Worm (Caenorhabditis elegans) whole organism, L3 larva: ENCODE measurements around the gene trpp-9.

ENCODE experiments used
- R02D3.7 ChIP-seq: fragments of 150-350 bp; optimal IDR thresholded peaks from 2 replicates; lab custom pipeline; 2014; ENCODE audit warnings: missing biosample characterization, missing genetic modification characterization
- ZK546.5 ChIP-seq: sonication (generic microtip); optimal IDR thresholded peaks from 2 replicates; lab custom pipeline; 2017; ENCODE audit warnings: missing biosample characterization, missing genetic modification characterization
- aly-2 ChIP-seq: fragments of 150-350 bp; optimal IDR thresholded peaks from 2 replicates; lab custom pipeline; 2014; ENCODE audit warnings: missing biosample characterization, missing genetic modification characterization
- ama-1 ChIP-seq: fragments of 150-350 bp; optimal IDR thresholded peaks from 2 replicates; lab custom pipeline; 2018
- ceh-16 ChIP-seq: sonication (generic microtip); optimal IDR thresholded peaks from 2 replicates; lab custom pipeline; 2017; ENCODE audit warnings: missing biosample characterization, missing genetic modification characterization
- ceh-28 ChIP-seq: fragments of 150-350 bp; optimal IDR thresholded peaks from 2 replicates; lab custom pipeline; 2014; ENCODE audit warnings: missing biosample characterization, missing genetic modification reagents, missing genetic modification characterization
- ceh-82 ChIP-seq: fragments of 150-350 bp; optimal IDR thresholded peaks from 2 replicates; lab custom pipeline; 2014; ENCODE audit warnings: missing biosample characterization, missing genetic modification characterization
- ceh-9 ChIP-seq: sonication (generic microtip); optimal IDR thresholded peaks from 2 replicates; lab custom pipeline; 2018; ENCODE audit warnings: missing biosample characterization, missing genetic modification characterization
- daf-12 ChIP-seq: fragments of 150-350 bp; optimal IDR thresholded peaks from 2 replicates; lab custom pipeline; 2014; ENCODE audit warnings: missing biosample characterization, missing genetic modification reagents, missing genetic modification characterization
- egl-27 ChIP-seq: sonication (generic microtip); optimal IDR thresholded peaks from 4 replicates; lab custom pipeline; 2017; ENCODE audit warnings: missing biosample characterization, missing genetic modification reagents, missing genetic modification characterization
- egl-5 ChIP-seq: fragments of 150-350 bp; optimal IDR thresholded peaks from 2 replicates; lab custom pipeline; 2017; ENCODE audit warnings: missing biosample characterization, missing genetic modification reagents, missing genetic modification characterization, inconsistent platforms
- elt-1 ChIP-seq: fragments of 150-350 bp; optimal IDR thresholded peaks from 2 replicates; lab custom pipeline; 2014; ENCODE audit warnings: missing biosample characterization, missing genetic modification characterization
- elt-2 ChIP-seq: sonication (generic microtip); optimal IDR thresholded peaks from 2 replicates; lab custom pipeline; 2016; ENCODE audit warnings: missing genetic modification reagents, mild to moderate bottlenecking, missing genetic modification characterization, missing compliant biosample characterization
- elt-3 ChIP-seq, 3 experiments: fragments of 150-350 bp in 1 of 3; sonication (generic microtip) in 2 of 3; optimal IDR thresholded peaks; 2 replicates in 2 of 3; 4 replicates in 1 of 3; lab custom pipeline; 2014 to 2017; ENCODE audit warnings: missing biosample characterization in 3 of 3, missing genetic modification characterization in 3 of 3
- eor-1 ChIP-seq, 2 experiments: fragments of 150-350 bp; optimal IDR thresholded peaks; 2 replicates each; lab custom pipeline; 2014 to 2018; ENCODE audit warnings: missing biosample characterization in 2 of 2, missing genetic modification characterization in 2 of 2
- fkh-10 ChIP-seq: sonication (generic microtip); optimal IDR thresholded peaks from 2 replicates; lab custom pipeline; 2017; ENCODE audit warnings: missing biosample characterization, missing genetic modification reagents, missing genetic modification characterization
- fkh-2 ChIP-seq: fragments of 150-350 bp; optimal IDR thresholded peaks from 2 replicates; lab custom pipeline; 2014; ENCODE audit warnings: missing biosample characterization, missing genetic modification reagents, missing genetic modification characterization
- fos-1 ChIP-seq: fragments of 150-350 bp; optimal IDR thresholded peaks from 2 replicates; lab custom pipeline; 2014; ENCODE audit warnings: missing biosample characterization, missing genetic modification characterization
- hmg-11 ChIP-seq: sonication (generic microtip); optimal IDR thresholded peaks from 2 replicates; lab custom pipeline; 2016; ENCODE audit warnings: missing genetic modification characterization, missing compliant biosample characterization
- jun-1 ChIP-seq: fragments of 150-350 bp; optimal IDR thresholded peaks from 2 replicates; lab custom pipeline; 2014; ENCODE audit warnings: missing biosample characterization, missing genetic modification reagents, missing genetic modification characterization
- lin-15B ChIP-seq: fragments of 150-350 bp; optimal IDR thresholded peaks from 2 replicates; lab custom pipeline; 2014; ENCODE audit warnings: missing biosample characterization, missing genetic modification characterization
- lin-39 ChIP-seq: fragments of 150-350 bp; optimal IDR thresholded peaks from 2 replicates; lab custom pipeline; 2018; ENCODE audit warnings: missing biosample characterization, missing genetic modification reagents, missing genetic modification characterization
- lsy-12 ChIP-seq: sonication (generic microtip); optimal IDR thresholded peaks from 2 replicates; lab custom pipeline; 2016; ENCODE audit warnings: mild to moderate bottlenecking, missing genetic modification characterization, missing compliant biosample characterization
- mdl-1 ChIP-seq: fragments of 150-350 bp; optimal IDR thresholded peaks from 2 replicates; lab custom pipeline; 2014; ENCODE audit warnings: missing biosample characterization, missing genetic modification characterization
- mml-1 ChIP-seq: fragments of 150-350 bp; sonication (generic microtip); optimal IDR thresholded peaks from 3 replicates; lab custom pipeline; 2014; ENCODE audit warnings: missing biosample characterization, missing genetic modification characterization
- nfya-1 ChIP-seq: sonication (generic microtip); optimal IDR thresholded peaks from 2 replicates; lab custom pipeline; 2017; ENCODE audit warnings: missing genetic modification characterization, mild to moderate bottlenecking, missing compliant biosample characterization, antibody characterized with exemption, moderate library complexity; ENCODE audit not compliant: insufficient read depth
- nhr-11 ChIP-seq: fragments of 150-350 bp; optimal IDR thresholded peaks from 2 replicates; lab custom pipeline; 2014; ENCODE audit warnings: missing biosample characterization, missing genetic modification characterization
- nhr-12 ChIP-seq: fragments of 150-350 bp; optimal IDR thresholded peaks from 2 replicates; lab custom pipeline; 2014; ENCODE audit warnings: missing biosample characterization, missing genetic modification characterization
- nhr-23 ChIP-seq: fragments of 150-350 bp; optimal IDR thresholded peaks from 2 replicates; lab custom pipeline; 2014; ENCODE audit warnings: missing biosample characterization, missing genetic modification reagents, missing genetic modification characterization
- nhr-237 ChIP-seq: fragments of 150-350 bp; optimal IDR thresholded peaks from 2 replicates; lab custom pipeline; 2014; ENCODE audit warnings: missing biosample characterization, missing genetic modification characterization
- nhr-25 ChIP-seq: sonication (generic microtip); optimal IDR thresholded peaks from 2 replicates; lab custom pipeline; 2017; ENCODE audit warnings: missing biosample characterization, missing genetic modification characterization
- nhr-28 ChIP-seq: fragments of 150-350 bp; optimal IDR thresholded peaks from 2 replicates; lab custom pipeline; 2014; ENCODE audit warnings: missing biosample characterization, missing genetic modification characterization
- nhr-43 ChIP-seq: sonication (generic microtip); optimal IDR thresholded peaks from 2 replicates; lab custom pipeline; 2016; ENCODE audit warnings: mild to moderate bottlenecking, missing genetic modification characterization, missing compliant biosample characterization; ENCODE audit not compliant: poor library complexity, severe bottlenecking
- nhr-67 ChIP-seq: fragments of 150-350 bp; optimal IDR thresholded peaks from 2 replicates; lab custom pipeline; 2014; ENCODE audit warnings: missing biosample characterization, missing genetic modification characterization
- nhr-76 ChIP-seq: fragments of 150-350 bp; sonication (generic microtip); optimal IDR thresholded peaks from 5 replicates; lab custom pipeline; 2014; ENCODE audit warnings: missing biosample characterization, missing genetic modification characterization
- nhr-77 ChIP-seq: fragments of 150-350 bp; optimal IDR thresholded peaks from 2 replicates; lab custom pipeline; 2014; ENCODE audit warnings: missing biosample characterization, missing genetic modification characterization
- pha-4 ChIP-seq: fragments of 150-350 bp; optimal IDR thresholded peaks from 2 replicates; lab custom pipeline; 2014; ENCODE audit warnings: missing biosample characterization, missing genetic modification reagents, missing genetic modification characterization
- pqm-1 ChIP-seq: fragments of 150-350 bp; optimal IDR thresholded peaks from 2 replicates; lab custom pipeline; 2017; ENCODE audit warnings: missing biosample characterization, missing genetic modification characterization, inconsistent platforms
- sea-2 ChIP-seq: fragments of 150-350 bp; sonication (generic microtip); optimal IDR thresholded peaks from 4 replicates; lab custom pipeline; 2014; ENCODE audit warnings: missing biosample characterization, missing genetic modification reagents, missing genetic modification characterization
- skn-1 ChIP-seq: fragments of 150-350 bp; optimal IDR thresholded peaks from 2 replicates; lab custom pipeline; 2014; ENCODE audit warnings: missing biosample characterization, missing genetic modification characterization
- snpc-4 ChIP-seq: fragments of 150-350 bp; optimal IDR thresholded peaks from 2 replicates; lab custom pipeline; 2014; ENCODE audit warnings: missing biosample characterization, missing genetic modification characterization
- tbx-2 ChIP-seq: sonication (generic microtip); optimal IDR thresholded peaks from 2 replicates; lab custom pipeline; 2016; ENCODE audit warnings: mild to moderate bottlenecking, missing genetic modification characterization, missing compliant biosample characterization
- unc-39 ChIP-seq: sonication (generic microtip); optimal IDR thresholded peaks from 4 replicates; lab custom pipeline; 2017; ENCODE audit warnings: missing biosample characterization, missing genetic modification characterization
- unc-62 ChIP-seq: fragments of 150-350 bp; sonication (generic microtip); optimal IDR thresholded peaks from 4 replicates; lab custom pipeline; 2014; ENCODE audit warnings: missing biosample characterization, missing genetic modification reagents, missing genetic modification characterization
- zag-1 ChIP-seq: fragments of 150-350 bp; optimal IDR thresholded peaks from 2 replicates; lab custom pipeline; 2014; ENCODE audit warnings: missing biosample characterization, missing genetic modification characterization
- ztf-11 ChIP-seq: fragments of 150-350 bp; optimal IDR thresholded peaks from 2 replicates; lab custom pipeline; 2014; ENCODE audit warnings: missing biosample characterization, missing genetic modification characterization
- ztf-4 ChIP-seq: fragments of 150-350 bp; optimal IDR thresholded peaks from 2 replicates; lab custom pipeline; 2014; ENCODE audit warnings: missing biosample characterization, missing genetic modification characterization

trpp-9 gene

DNA sequence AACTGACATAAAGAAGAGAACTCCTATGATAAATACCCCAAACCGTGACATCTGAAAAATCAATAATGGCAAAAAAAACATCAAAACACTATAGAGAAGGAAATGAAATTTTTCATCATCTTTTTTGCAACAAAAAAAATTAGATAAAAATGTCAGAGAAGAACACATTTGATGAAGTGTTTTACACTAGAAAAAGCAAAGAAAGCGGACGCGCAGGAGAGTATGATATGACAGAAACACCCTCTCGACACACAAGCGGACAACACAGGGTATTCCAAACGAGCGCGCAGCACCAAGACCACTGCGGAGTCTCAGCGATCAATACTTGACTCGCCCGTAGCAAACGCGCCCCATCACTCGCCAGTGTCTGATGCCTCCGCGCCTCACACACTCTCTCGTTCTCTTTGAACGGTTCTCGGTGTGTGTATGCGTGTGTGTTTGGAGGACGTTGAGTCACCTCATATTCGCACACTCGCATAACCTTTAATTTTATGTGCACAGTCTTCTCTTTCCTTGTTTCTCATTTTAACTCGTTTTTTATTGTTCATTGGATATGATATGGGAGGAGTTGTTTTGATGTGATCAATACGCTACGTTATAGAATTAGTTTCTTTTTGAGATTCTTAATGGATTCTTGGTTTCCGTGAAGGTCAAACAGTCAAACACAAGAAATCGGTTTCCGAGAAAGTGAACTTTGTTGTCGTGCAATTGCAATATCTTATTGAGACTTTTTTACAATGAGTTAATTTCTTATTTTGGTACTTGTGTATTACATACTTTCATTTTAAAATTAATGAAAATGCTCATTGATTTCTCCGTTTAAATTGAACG lies 17.1 kb upstream of the trpp-9 start, which contains the start of gene selt-1.1:
Gene selt-1.1 (minus strand): TSS at position 51 of the 831 bp plus-strand sequence.
- TF ChIP-seq ceh-28 (tag; lab: Kevin White, UChicago) (peak; percentile 69), unc-39 (no peak), fos-1 (tag; lab: Kevin White, UChicago) (peak; percentile 61), sea-2 (no peak), unc-62 (no peak), lsy-12 (tag; lab: Kevin White, UChicago) (peak; percentile 38), ama-1 (lab: Kevin White, UChicago) (no peak), mdl-1 (tag; lab: Kevin White, UChicago) (peak; percentile 4), nhr-25 (tag; lab: Kevin White, UChicago) (peak; percentile 85), snpc-4 (tag; lab: Kevin White, UChicago) (no peak), mml-1 (tag; lab: Kevin White, UChicago) (no peak), lin-15B (no peak), aly-2 (no peak), ztf-11 (tag; lab: Kevin White, UChicago) (no peak), daf-12 (tag; lab: Kevin White, UChicago) (no peak), ceh-82 (tag; lab: Kevin White, UChicago) (no peak), hmg-11 (tag; lab: Kevin White, UChicago) (peak; percentile 78), nhr-67 (no peak), egl-27 (tag; lab: Kevin White, UChicago) (no peak), pha-4 (tag; lab: Kevin White, UChicago) (peak; percentile 75), ZK546.5 (tag; lab: Kevin White, UChicago) (no peak), tbx-2 (tag; lab: Kevin White, UChicago) (no peak), elt-3 (tag; optimal IDR thresholded peaks at IDR 0.05; lab: Kevin White, UChicago) (no peak), R02D3.7 (tag; lab: Kevin White, UChicago) (no peak), ceh-16 (tag; lab: Kevin White, UChicago) (no peak), nhr-237 (tag; lab: Kevin White, UChicago) (no peak), fkh-10 (GFP tag; lab: Kevin White, UChicago) (no peak), zag-1 (no peak), nhr-28 (tag; lab: Kevin White, UChicago) (no peak), nfya-1 (tag; lab: Kevin White, UChicago) (peak; percentile 66), egl-5 (tag; lab: Kevin White, UChicago) (peak; percentile 55), nhr-76 (tag; lab: Kevin White, UChicago) (no peak), pqm-1 (tag; lab: Kevin White, UChicago) (peak; percentile 85), elt-1 (no peak), fkh-2 (tag; lab: Kevin White, UChicago) (no peak), ztf-4 (no peak), eor-1 (tag; optimal IDR thresholded peaks at IDR 0.05; lab: Kevin White, UChicago) (no peak), nhr-77 (tag; lab: Kevin White, UChicago) (no peak), nhr-12 (tag; lab: Kevin White, UChicago) (no peak), jun-1 (peak; percentile 72), skn-1 (tag; lab: Kevin White, UChicago) (no peak), lin-39 (tag; lab: Kevin White, UChicago) (peak; percentile 49), elt-2 (peak; percentile 78), nhr-11 (tag; lab: Kevin White, UChicago) (no peak), ceh-9 (tag; lab: Kevin White, UChicago) (no peak), nhr-43 (tag; lab: Kevin White, UChicago) (no peak), nhr-23 (tag; lab: Kevin White, UChicago) (peak; percentile 33)
